Fruit fly (Drosophila melanogaster) whole organism, embryonic: ENCODE data around the gene CG14232.

Experiments
- Blimp-1 ChIP-seq: fragments of 200-800 bp; sonication (Bioruptor generic); optimal IDR thresholded peaks from 3 replicates; lab custom pipeline; 2018; ENCODE audit warnings: missing biosample characterization, missing genetic modification characterization, mild to moderate bottlenecking, moderate library complexity, missing genetic modification reagents
- Bteb2 ChIP-seq: fragments of 200-800 bp; sonication (Bioruptor generic); optimal IDR thresholded peaks from 2 replicates; lab custom pipeline; 2016; ENCODE audit warnings: missing biosample characterization, missing genetic modification characterization
- CG10147 ChIP-seq: fragments of 200-800 bp; sonication (Bioruptor generic); optimal IDR thresholded peaks from 2 replicates; lab custom pipeline; 2019; ENCODE audit warnings: missing biosample characterization, mild to moderate bottlenecking, missing genetic modification characterization, moderate library complexity
- CG10366 ChIP-seq: fragments of 200-800 bp; sonication (Bioruptor generic); IDR thresholded peaks from 2 replicates; pipeline ENCODE4 v1.3.6; 2022; ENCODE audit warnings: missing biosample characterization, missing genetic modification characterization
- CG10979 ChIP-seq: fragments of 200-800 bp; sonication (Bioruptor generic); optimal IDR thresholded peaks from 2 replicates; lab custom pipeline; 2018; ENCODE audit warnings: missing biosample characterization, mild to moderate bottlenecking, missing genetic modification characterization, moderate library complexity
- CG11723 ChIP-seq: fragments of 200-800 bp; sonication (Bioruptor generic); optimal IDR thresholded peaks from 2 replicates; lab custom pipeline; 2017; ENCODE audit warnings: missing biosample characterization, mild to moderate bottlenecking, missing genetic modification characterization
- CG12391 ChIP-seq: fragments of 200-800 bp; sonication (Bioruptor generic); optimal IDR thresholded peaks from 3 replicates; lab custom pipeline; 2018; ENCODE audit warnings: missing biosample characterization, mild to moderate bottlenecking, missing genetic modification characterization, moderate library complexity
- CG12942 ChIP-seq: fragments of 200-800 bp; sonication (Bioruptor generic); optimal IDR thresholded peaks from 3 replicates; lab custom pipeline; 2016; ENCODE audit warnings: missing biosample characterization, missing genetic modification characterization
- CG14860 ChIP-seq: fragments of 200-800 bp; sonication (Bioruptor generic); IDR thresholded peaks from 3 replicates; pipeline ENCODE4 v1.3.6; 2022; ENCODE audit warnings: missing biosample characterization, missing genetic modification characterization; ENCODE audit not compliant: partially characterized antibody
- CG14965 ChIP-seq: fragments of 200-800 bp; sonication (Bioruptor generic); optimal IDR thresholded peaks from 2 replicates; lab custom pipeline; 2016; ENCODE audit warnings: missing biosample characterization, missing genetic modification characterization, borderline replicate concordance
- CG15514 ChIP-seq: fragments of 200-800 bp; sonication (Bioruptor generic); optimal IDR thresholded peaks from 3 replicates; lab custom pipeline; 2017; ENCODE audit warnings: missing biosample characterization, missing genetic modification characterization, mild to moderate bottlenecking, moderate library complexity, missing genetic modification reagents
- CG15601 ChIP-seq: fragments of 200-800 bp; sonication (Bioruptor generic); optimal IDR thresholded peaks from 3 replicates; lab custom pipeline; 2019; ENCODE audit warnings: missing biosample characterization, mild to moderate bottlenecking, missing genetic modification characterization, moderate library complexity
- CG2120 ChIP-seq: fragments of 200-800 bp; sonication (Bioruptor generic); optimal IDR thresholded peaks from 3 replicates; lab custom pipeline; 2016; ENCODE audit warnings: missing biosample characterization, missing genetic modification characterization
- CG31365 ChIP-seq: fragments of 200-800 bp; sonication (Bioruptor generic); optimal IDR thresholded peaks from 2 replicates; lab custom pipeline; 2018; ENCODE audit warnings: missing biosample characterization, mild to moderate bottlenecking, missing genetic modification characterization
- CG3163 ChIP-seq: fragments of 200-800 bp; sonication (Bioruptor generic); optimal IDR thresholded peaks from 3 replicates; lab custom pipeline; 2016; ENCODE audit warnings: missing biosample characterization, missing genetic modification characterization
- CG32767 ChIP-seq: fragments of 200-800 bp; sonication (Bioruptor generic); IDR thresholded peaks from 2 replicates; pipeline ENCODE4 v1.3.6; 2022; ENCODE audit warnings: missing biosample characterization, missing genetic modification characterization
- CG42726 ChIP-seq: fragments of 200-800 bp; sonication (Bioruptor generic); IDR thresholded peaks from 2 replicates; pipeline ENCODE4 v1.3.6; 2022; ENCODE audit warnings: missing biosample characterization, missing genetic modification characterization; ENCODE audit not compliant: partially characterized antibody
- CG4854 ChIP-seq: fragments of 200-800 bp; sonication (Bioruptor generic); optimal IDR thresholded peaks from 2 replicates; lab custom pipeline; 2016; ENCODE audit warnings: missing biosample characterization, missing genetic modification characterization, inconsistent platforms
- CG7556 ChIP-seq: fragments of 200-800 bp; sonication (Bioruptor generic); optimal IDR thresholded peaks from 2 replicates; lab custom pipeline; 2017; ENCODE audit warnings: missing biosample characterization, mild to moderate bottlenecking, missing genetic modification characterization
- CG8290 ChIP-seq, 3 experiments: fragments of 200-800 bp; sonication (Bioruptor generic); optimal IDR thresholded peaks; 2 replicates each; lab custom pipeline; 2016 to 2019; ENCODE audit warnings: missing biosample characterization in 3 of 3, missing genetic modification characterization in 3 of 3, mild to moderate bottlenecking in 2 of 3, moderate library complexity in 1 of 3
- CkIIα-i1 ChIP-seq: fragments of 200-800 bp; sonication (Bioruptor generic); IDR thresholded peaks from 2 replicates; pipeline ENCODE4 v1.3.6; 2022; ENCODE audit warnings: missing biosample characterization, missing genetic modification characterization
- Dbx ChIP-seq: fragments of 200-800 bp; sonication (Bioruptor generic); IDR thresholded peaks from 3 replicates; pipeline ENCODE4 v1.3.6; 2022; ENCODE audit warnings: missing biosample characterization, missing genetic modification characterization
- Deaf1 ChIP-seq: fragments of 200-800 bp; optimal IDR thresholded peaks from 3 replicates; lab custom pipeline; 2019; ENCODE audit warnings: missing biosample characterization, mild to moderate bottlenecking, missing genetic modification characterization, moderate library complexity
- Dfd ChIP-seq, 2 experiments: fragments of >200 bp; optimal IDR thresholded peaks; 2 replicates each; lab custom pipeline; 2017; ENCODE audit warnings: missing biosample characterization in 2 of 2, missing genetic modification characterization in 2 of 2
- Doc2 ChIP-seq: fragments of 200-800 bp; sonication (Bioruptor generic); IDR thresholded peaks from 2 replicates; pipeline ENCODE4 v1.3.6; 2022; ENCODE audit warnings: missing biosample characterization, missing genetic modification characterization
- Dref ChIP-seq: fragments of 200-800 bp; sonication (Bioruptor generic); IDR thresholded peaks from 2 replicates; pipeline ENCODE4 v1.3.6; 2022; ENCODE audit warnings: missing biosample characterization, missing genetic modification characterization
- ERR ChIP-seq: fragments of 200-800 bp; sonication (Bioruptor generic); optimal IDR thresholded peaks from 2 replicates; lab custom pipeline; 2016; ENCODE audit warnings: missing biosample characterization, missing genetic modification characterization
- Eip74EF ChIP-seq, 2 experiments: fragments of 200-800 bp in 1 of 2; fragments of >200 bp in 1 of 2; sonication (Bioruptor generic) in 1 of 2; optimal IDR thresholded peaks; 2 replicates each; lab custom pipeline; 2017 to 2019; ENCODE audit warnings: missing biosample characterization in 2 of 2, missing genetic modification characterization in 2 of 2, mild to moderate bottlenecking in 1 of 2, moderate library complexity in 1 of 2
- Fer2 ChIP-seq: fragments of 200-800 bp; sonication (Bioruptor generic); optimal IDR thresholded peaks from 2 replicates; lab custom pipeline; 2018; ENCODE audit warnings: missing biosample characterization, mild to moderate bottlenecking, missing genetic modification characterization, moderate library complexity
- Oaz ChIP-seq: fragments of 200-800 bp; sonication (Bioruptor generic); IDR thresholded peaks from 2 replicates; pipeline ENCODE4 v1.3.6; 2022; ENCODE audit warnings: missing biosample characterization, missing genetic modification characterization
- Sry-δ ChIP-seq: fragments of 200-800 bp; sonication (Bioruptor generic); optimal IDR thresholded peaks from 2 replicates; lab custom pipeline; 2016; ENCODE audit warnings: missing biosample characterization, missing genetic modification characterization
- Usf ChIP-seq: fragments of 200-800 bp; sonication (Bioruptor generic); optimal IDR thresholded peaks from 2 replicates; lab custom pipeline; 2017; ENCODE audit warnings: missing genotype, missing biosample characterization, missing genetic modification characterization
- croc ChIP-seq: fragments of 200-800 bp; sonication (Bioruptor generic); conservative IDR thresholded peaks from 3 replicates; pipeline ENCODE4 v1.3.6; 2022; ENCODE audit warnings: missing biosample characterization, missing genetic modification characterization
- dm ChIP-seq: fragments of 200-800 bp; sonication (Bioruptor generic); optimal IDR thresholded peaks from 3 replicates; lab custom pipeline; 2016; ENCODE audit warnings: missing biosample characterization, missing genetic modification characterization
- dmrt99B ChIP-seq: fragments of 200-800 bp; sonication (Bioruptor generic); optimal IDR thresholded peaks from 2 replicates; lab custom pipeline; 2018; ENCODE audit warnings: missing biosample characterization, mild to moderate bottlenecking, missing genetic modification characterization, moderate library complexity
- eyg ChIP-seq: fragments of 200-800 bp; sonication (Bioruptor generic); optimal IDR thresholded peaks from 3 replicates; lab custom pipeline; 2016; ENCODE audit warnings: missing biosample characterization, missing genetic modification characterization
- fu2 ChIP-seq: fragments of 200-800 bp; sonication (Bioruptor generic); optimal IDR thresholded peaks from 2 replicates; lab custom pipeline; 2016; ENCODE audit warnings: missing biosample characterization, missing genetic modification characterization
- hkb ChIP-seq, 2 experiments: fragments of 200-800 bp in 1 of 2; fragments of >200 bp in 1 of 2; sonication (Bioruptor generic) in 1 of 2; IDR thresholded peaks in 1 of 2; optimal IDR thresholded peaks in 1 of 2; 2 replicates each; pipeline versions ENCODE4 v1.3.6 to Lab custom; 2017 to 2022; ENCODE audit warnings: missing biosample characterization in 1 of 2, missing genetic modification characterization in 1 of 2
- kah ChIP-seq: fragments of 200-800 bp; sonication (Bioruptor generic); optimal IDR thresholded peaks from 2 replicates; lab custom pipeline; 2018; ENCODE audit warnings: missing biosample characterization, mild to moderate bottlenecking, missing genetic modification characterization
- ken ChIP-seq: fragments of 200-800 bp; sonication (Bioruptor generic); IDR thresholded peaks from 3 replicates; pipeline ENCODE4 v1.3.6; 2022; ENCODE audit warnings: missing biosample characterization, missing genetic modification characterization
- lab ChIP-seq: fragments of 200-800 bp; sonication (Bioruptor generic); optimal IDR thresholded peaks from 3 replicates; lab custom pipeline; 2017; ENCODE audit warnings: missing biosample characterization, missing genetic modification characterization, mild to moderate bottlenecking, moderate library complexity, missing genetic modification reagents
- lmd ChIP-seq: fragments of 200-800 bp; sonication (Bioruptor generic); IDR thresholded peaks from 2 replicates; pipeline ENCODE4 v1.3.6; 2022; ENCODE audit warnings: missing biosample characterization, missing genetic modification characterization
- lov ChIP-seq, 2 experiments: fragments of 200-800 bp in 1 of 2; fragments of >200 bp in 1 of 2; sonication (Bioruptor generic) in 1 of 2; IDR thresholded peaks in 1 of 2; optimal IDR thresholded peaks in 1 of 2; 2 replicates in 1 of 2; 3 replicates in 1 of 2; pipeline versions ENCODE4 v1.3.6 to Lab custom; 2017 to 2022; ENCODE audit warnings: missing biosample characterization in 1 of 2, missing genetic modification characterization in 1 of 2
- luna ChIP-seq: fragments of 200-800 bp; sonication (Bioruptor generic); optimal IDR thresholded peaks from 2 replicates; lab custom pipeline; 2016; ENCODE audit warnings: missing biosample characterization, missing genetic modification characterization
- sd ChIP-seq: fragments of 200-800 bp; sonication (Bioruptor generic); optimal IDR thresholded peaks from 3 replicates; lab custom pipeline; 2018; ENCODE audit warnings: missing biosample characterization, mild to moderate bottlenecking, missing genetic modification characterization, moderate library complexity
- seq ChIP-seq: fragments of 200-800 bp; sonication (Bioruptor generic); IDR thresholded peaks from 2 replicates; pipeline ENCODE4 v1.3.6; 2022; ENCODE audit warnings: missing biosample characterization, missing genetic modification characterization
- slp2 ChIP-seq: fragments of 200-800 bp; sonication (Bioruptor generic); optimal IDR thresholded peaks from 2 replicates; lab custom pipeline; 2016; ENCODE audit warnings: missing biosample characterization, missing genetic modification characterization
- sr ChIP-seq: fragments of 200-800 bp; sonication (Bioruptor generic); IDR thresholded peaks from 3 replicates; pipeline ENCODE4 v1.3.6; 2022; ENCODE audit warnings: missing biosample characterization, missing genetic modification characterization

CG14232 gene

dm6 chrX:19750626-19751149 is 46.6 kb upstream of the CG14232 start, which contains the start of gene Abcd3 (continued):
- TF ChIP-seq sd (peak; percentile 53), CG10366 (GFP tag; lab: Robert Waterston, UW) (peak; percentile 34; the same call in 1 of the 2 replicates), seq (GFP tag; lab: Robert Waterston, UW) (peak; percentile 68; the same call in 1 of the 2 replicates), luna (GFP tag; lab: Kevin White, UChicago) (no peak), CG3163 (GFP tag; lab: Kevin White, UChicago) (peak; percentile 57), fu2 (no peak), CG15601 (tag; lab: Kevin White, UChicago) (no peak), CG10979 (tag; lab: Kevin White, UChicago) (peak; percentile 43), Sry-δ (GFP tag; lab: Kevin White, UChicago) (peak; percentile 70), Usf (no peak), CG15514 (GFP tag; lab: Kevin White, UChicago) (peak; percentile 77), CG42726 (GFP tag; lab: Robert Waterston, UW) (peak; percentile 67; the same call in 1 of the 2 replicates), lab (GFP tag; lab: Kevin White, UChicago) (peak; percentile 70), Dfd (GFP tag; optimal IDR thresholded peaks at IDR 0.05; lab: Kevin White, UChicago) (no peak), CG31365 (tag; lab: Kevin White, UChicago) (peak; percentile 23), ken (peak; percentile 56; the same call in 1 of the 3 replicates), Dref (GFP tag; lab: Robert Waterston, UW) (peak; percentile 81), dmrt99B (tag; lab: Kevin White, UChicago) (peak; percentile 25), CG4854 (GFP tag; lab: Kevin White, UChicago) (no peak), CkIIα-i1 (no peak), CG11723 (GFP tag; lab: Kevin White, UChicago) (peak; percentile 28), eyg (GFP tag; lab: Kevin White, UChicago) (peak; percentile 3), Dbx (GFP tag; lab: Robert Waterston, UW) (peak; percentile 14; the same call in 1 of the 3 replicates), Doc2 (no peak), Oaz (no peak), kah (peak; percentile 75), CG10147 (GFP tag; lab: Kevin White, UChicago) (peak; percentile 36), lov (optimal IDR thresholded peaks at IDR 0.05; lab: Kevin White, UChicago) (no peak), lov (GFP tag; IDR thresholded peaks at IDR 0.05; lab: Robert Waterston, UW) (no peak), croc (GFP tag; lab: Robert Waterston, UW) (no peak), lmd (GFP tag; lab: Robert Waterston, UW) (no peak), CG14965 (GFP tag; lab: Kevin White, UChicago) (no peak), Bteb2 (GFP tag; lab: Kevin White, UChicago) (no peak), CG32767 (GFP tag; lab: Robert Waterston, UW) (peak; percentile 38; the same call in 1 of the 2 replicates), CG12942 (GFP tag; lab: Kevin White, UChicago) (no peak), CG14860 (GFP tag; lab: Robert Waterston, UW) (peak; percentile 67), hkb (optimal IDR thresholded peaks at IDR 0.05; lab: Kevin White, UChicago) (no peak), hkb (GFP tag; IDR thresholded peaks at IDR 0.05; lab: Robert Waterston, UW) (peak; percentile 48), slp2 (GFP tag; lab: Kevin White, UChicago) (no peak), dm (peak; percentile 76), Eip74EF (GFP tag; optimal IDR thresholded peaks at IDR 0.05; lab: Kevin White, UChicago) (peak in 1 of 2 experiments; percentile 59), Fer2 (tag; lab: Kevin White, UChicago) (no peak), CG8290 (GFP tag; optimal IDR thresholded peaks at IDR 0.05; lab: Kevin White, UChicago) (peak; percentile 54), CG8290 (tag; optimal IDR thresholded peaks at IDR 0.05; lab: Kevin White, UChicago) (peak; percentile 86 to 93), ERR (peak; percentile 28), Deaf1 (tag; lab: Kevin White, UChicago) (peak; percentile 42), Blimp-1 (GFP tag; lab: Kevin White, UChicago) (no peak), CG2120 (GFP tag; lab: Kevin White, UChicago) (no peak), CG12391 (tag; lab: Kevin White, UChicago) (no peak), CG7556 (GFP tag; lab: Kevin White, UChicago) (no peak), sr (0 out of 3 replicates have a peak, but pooled peaks have one; percentile 43)
